Worm (Caenorhabditis elegans): ENCODE results near the gene F14D2.8.

DNA sequence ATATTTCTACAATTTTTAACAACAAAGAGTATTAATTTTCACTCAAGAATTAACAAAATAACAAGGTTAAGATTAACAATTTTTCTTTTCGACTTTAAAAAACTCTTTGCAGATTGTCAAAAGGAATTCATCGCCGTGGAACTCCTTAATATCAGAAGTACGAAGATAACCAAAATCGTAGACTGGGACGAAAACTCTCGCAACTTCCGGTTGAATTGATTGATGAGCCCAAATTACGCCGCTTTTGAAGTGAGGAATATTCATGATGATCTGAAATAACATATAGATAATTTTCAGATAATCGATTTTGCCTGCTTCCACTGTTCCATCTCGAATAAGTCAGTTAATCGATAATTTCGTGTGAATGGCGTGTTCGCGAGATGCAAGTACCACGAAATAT lies 6.0 kb downstream of the F14D2.8 start, which contains the start of gene F14D2.15:
- TF ChIP-seq ama-1 (optimal IDR thresholded peaks at IDR 0.05) (no peak), unc-55 (GFP tag; optimal IDR thresholded peaks at IDR 0.05) (no peak), unc-62 (GFP tag; optimal IDR thresholded peaks at IDR 0.05) (no peak), ztf-11 (tag; optimal IDR thresholded peaks at IDR 0.05) (no peak), nhr-25 (tag; optimal IDR thresholded peaks at IDR 0.05) (no peak), elt-1 (tag; optimal IDR thresholded peaks at IDR 0.05) (no peak), ceh-16 (tag; optimal IDR thresholded peaks at IDR 0.05) (no peak), R02D3.7 (tag; optimal IDR thresholded peaks at IDR 0.05) (no peak), snpc-4 (tag; optimal IDR thresholded peaks at IDR 0.05) (no peak), ceh-82 (tag; optimal IDR thresholded peaks at IDR 0.05) (no peak), elt-3 (tag; optimal IDR thresholded peaks at IDR 0.05) (no peak), egl-27 (tag; optimal IDR thresholded peaks at IDR 0.05) (no peak), gmeb-1 (tag; optimal IDR thresholded peaks at IDR 0.05) (no peak), lin-13 (GFP tag; optimal IDR thresholded peaks at IDR 0.05) (no peak)

All from whole organism, L2 larva.